Fruit fly (Drosophila melanogaster): ENCODE measurements around the gene CG31145.

Gene CG31145

dm6 chr3R:23657357-23658318 is 11.8 kb downstream of the CG31145 start (continued):
- TF ChIP-seq CG9932 (GFP tag; IDR thresholded peaks at IDR 0.05) (no peak), CG5245 (GFP tag; optimal IDR thresholded peaks at IDR 0.05) (peak; percentile 20), sens-2 (GFP tag; IDR thresholded peaks at IDR 0.05) (peak; percentile 50; the same call in 1 of the 2 replicates), salm (tag; optimal IDR thresholded peaks at IDR 0.05) (peak; percentile 71), CG9797 (GFP tag; optimal IDR thresholded peaks at IDR 0.05) (peak; percentile 25), HLHmδ (GFP tag; optimal IDR thresholded peaks at IDR 0.05) (no peak), CG42726 (GFP tag; IDR thresholded peaks at IDR 0.05; ENCODE audit: partially characterized antibody) (no peak), jing (GFP tag; optimal IDR thresholded peaks at IDR 0.05) (no peak), CG10209 (GFP tag; optimal IDR thresholded peaks at IDR 0.05) (peak; percentile 86), gcm (GFP tag; optimal IDR thresholded peaks at IDR 0.05) (peak; percentile 73), Opbp (GFP tag; IDR thresholded peaks at IDR 0.05; ENCODE audit: partially characterized antibody) (no peak), CG3407 (GFP tag; optimal IDR thresholded peaks at IDR 0.05) (peak; percentile 85), sim (GFP tag; IDR thresholded peaks at IDR 0.05) (0 out of 2 replicates have a peak, but pooled peaks have one; percentile 37), CG13296 (GFP tag; optimal IDR thresholded peaks at IDR 0.05) (peak; percentile 62), CG1602 (GFP tag; optimal IDR thresholded peaks at IDR 0.05) (peak; percentile 27), twi (tag; optimal IDR thresholded peaks at IDR 0.05) (peak; percentile 50), Optix (GFP tag; IDR thresholded peaks at IDR 0.05) (peak; percentile 30; the same call in 1 of the 3 replicates), Rfx (GFP tag; IDR thresholded peaks at IDR 0.05) (peak; percentile 40; the same call in 1 of the 2 replicates), hb (GFP tag; IDR thresholded peaks at IDR 0.05; ENCODE audit: partially characterized antibody) (no peak), CG4404 (GFP tag; IDR thresholded peaks at IDR 0.05) (peak; percentile 21; the same call in 1 of the 2 replicates), fd96Cb (tag; optimal IDR thresholded peaks at IDR 0.05) (peak; percentile 9), hth (optimal IDR thresholded peaks at IDR 0.05) (no peak), lbe (GFP tag; optimal IDR thresholded peaks at IDR 0.05) (no peak), Lhr (GFP tag; optimal IDR thresholded peaks at IDR 0.05) (peak; percentile 60), Antp (GFP tag; optimal IDR thresholded peaks at IDR 0.05) (peak; percentile 9), kah (GFP tag; optimal IDR thresholded peaks at IDR 0.05) (peak; percentile 10), bcd (GFP tag; optimal IDR thresholded peaks at IDR 0.05) (no peak), CG1603 (tag; optimal IDR thresholded peaks at IDR 0.05) (peak; percentile 5), tx (GFP tag; optimal IDR thresholded peaks at IDR 0.05) (no peak), inv (GFP tag; IDR thresholded peaks at IDR 0.05; ENCODE audit: partially characterized antibody) (no peak), CG2199 (GFP tag; IDR thresholded peaks at IDR 0.05) (peak; percentile 77; the same call in 2 of the 3 replicates), CG13287 (GFP tag; IDR thresholded peaks at IDR 0.05; ENCODE audit: partially characterized antibody) (no peak), crc (GFP tag; optimal IDR thresholded peaks at IDR 0.05) (peak; percentile 39), CG5953 (GFP tag; IDR thresholded peaks at IDR 0.05) (no peak), caup (GFP tag; optimal IDR thresholded peaks at IDR 0.05; ENCODE audit: severe bottlenecking) (peak; percentile 49), zfh2 (GFP tag; optimal IDR thresholded peaks at IDR 0.05) (no peak), schlank (tag; optimal IDR thresholded peaks at IDR 0.05) (peak; percentile 42), bsh (GFP tag; optimal IDR thresholded peaks at IDR 0.05) (peak in 1 of 2 experiments; percentile 48), Blimp-1 (GFP tag; optimal IDR thresholded peaks at IDR 0.05) (peak; percentile 42), sr (GFP tag; IDR thresholded peaks at IDR 0.05) (no peak; the same call in 2 of the 3 replicates), CG3726 (GFP tag; IDR thresholded peaks at IDR 0.05) (no peak), Side (GFP tag; optimal IDR thresholded peaks at IDR 0.05) (peak; percentile 78), C15 (GFP tag; IDR thresholded peaks at IDR 0.05) (no peak), fd64A (GFP tag; optimal IDR thresholded peaks at IDR 0.05) (peak; percentile 72), gt (GFP tag; IDR thresholded peaks at IDR 0.05) (no peak), chinmo (GFP tag; IDR thresholded peaks at IDR 0.05; ENCODE audit: partially characterized antibody) (peak; percentile 31; the same call in 1 of the 4 replicates), CG4854 (GFP tag; optimal IDR thresholded peaks at IDR 0.05) (no peak)

All from whole organism, embryonic.